Worm (Caenorhabditis elegans) whole organism, young adult: ENCODE results near the gene F56C3.1.

Experiments used
- F39B2.1 ChIP-seq: fragments of 200-800 bp; sonication (Bioruptor generic); IDR thresholded peaks from 2 replicates; pipeline ENCODE4 v1.3.6; 2022; ENCODE audit warnings: missing genetic modification reagents, missing genetic modification characterization, missing compliant biosample characterization
- F52B5.7 ChIP-seq: sonication (generic microtip); optimal IDR thresholded peaks from 2 replicates; lab custom pipeline; 2016; ENCODE audit warnings: mild to moderate bottlenecking, missing genetic modification characterization, missing compliant biosample characterization
- F57A8.1 ChIP-seq: fragments of 200-800 bp; sonication (Bioruptor generic); optimal IDR thresholded peaks from 2 replicates; lab custom pipeline; 2018; ENCODE audit warnings: mild to moderate bottlenecking, missing genetic modification characterization, moderate library complexity, missing compliant biosample characterization
- F57C9.4 ChIP-seq: sonication (generic microtip); optimal IDR thresholded peaks from 2 replicates; lab custom pipeline; 2017; ENCODE audit warnings: mild to moderate bottlenecking, missing genetic modification characterization, missing compliant biosample characterization
- K11D2.4 ChIP-seq: fragments of 200-800 bp; sonication (Bioruptor generic); IDR thresholded peaks from 2 replicates; pipeline ENCODE4 v1.3.6; 2022; ENCODE audit warnings: missing genetic modification reagents, missing genetic modification characterization, missing compliant biosample characterization
- K12H6.12 ChIP-seq: fragments of 200-800 bp; sonication (Bioruptor generic); optimal IDR thresholded peaks from 2 replicates; lab custom pipeline; 2018; ENCODE audit warnings: mild to moderate bottlenecking, missing genetic modification characterization, missing compliant biosample characterization
- T26A5.8 ChIP-seq: sonication (generic microtip); optimal IDR thresholded peaks from 2 replicates; lab custom pipeline; 2016; ENCODE audit warnings: missing genetic modification characterization, missing compliant biosample characterization
- Y53G8AR.9 ChIP-seq: fragments of 200-800 bp; sonication (Bioruptor generic); conservative IDR thresholded peaks from 2 replicates; pipeline ENCODE4 v1.3.6; 2022; ENCODE audit warnings: missing genetic modification reagents, missing genetic modification characterization, missing compliant biosample characterization
- Y56A3A.18 ChIP-seq: fragments of 200-800 bp; sonication (Bioruptor generic); IDR thresholded peaks from 2 replicates; pipeline ENCODE4 v1.3.6; 2022; ENCODE audit warnings: missing genetic modification reagents, missing genetic modification characterization, missing compliant biosample characterization
- Y67H2A.10 ChIP-seq: fragments of 200-800 bp; sonication (Bioruptor generic); conservative IDR thresholded peaks from 2 replicates; pipeline ENCODE4 v1.3.6; 2022; ENCODE audit warnings: missing genetic modification reagents, missing genetic modification characterization, missing compliant biosample characterization
- Y95B8A.8 ChIP-seq: fragments of 200-800 bp; sonication (Bioruptor generic); IDR thresholded peaks from 2 replicates; pipeline ENCODE4 v1.3.6; 2022; ENCODE audit warnings: missing genetic modification reagents, missing genetic modification characterization, missing compliant biosample characterization
- ZK185.1 ChIP-seq: sonication (generic microtip); optimal IDR thresholded peaks from 2 replicates; lab custom pipeline; 2016; ENCODE audit warnings: mild to moderate bottlenecking, missing genetic modification characterization, missing compliant biosample characterization; ENCODE audit not compliant: poor library complexity, severe bottlenecking
- aptf-3 ChIP-seq: fragments of 200-800 bp; sonication (Bioruptor generic); IDR thresholded peaks from 2 replicates; pipeline ENCODE4 v1.3.6; 2022; ENCODE audit warnings: missing genetic modification characterization, missing compliant biosample characterization
- attf-3 ChIP-seq: fragments of 200-800 bp; sonication (Bioruptor generic); conservative IDR thresholded peaks from 2 replicates; pipeline ENCODE4 v1.3.6; 2022; ENCODE audit warnings: missing genetic modification reagents, missing genetic modification characterization, missing compliant biosample characterization
- attf-6 ChIP-seq: fragments of 200-800 bp; sonication (Bioruptor generic); IDR thresholded peaks from 2 replicates; pipeline ENCODE4 v1.3.6; 2022; ENCODE audit warnings: missing genetic modification reagents, missing genetic modification characterization, missing compliant biosample characterization
- bed-2 ChIP-seq: fragments of 200-800 bp; sonication (Bioruptor generic); IDR thresholded peaks from 2 replicates; pipeline ENCODE4 v1.3.6; 2022; ENCODE audit warnings: missing genetic modification reagents, missing genetic modification characterization, missing compliant biosample characterization
- cebp-2 ChIP-seq: fragments of 200-800 bp; sonication (Bioruptor generic); IDR thresholded peaks from 2 replicates; pipeline ENCODE4 v1.3.6; 2022; ENCODE audit warnings: missing genetic modification characterization, missing compliant biosample characterization
- ceh-79 ChIP-seq: sonication (generic microtip); optimal IDR thresholded peaks from 2 replicates; lab custom pipeline; 2017; ENCODE audit warnings: mild to moderate bottlenecking, missing genetic modification characterization, missing compliant biosample characterization
- ceh-91 ChIP-seq: fragments of 200-800 bp; sonication (Bioruptor generic); IDR thresholded peaks from 2 replicates; pipeline ENCODE4 v1.3.6; 2022; ENCODE audit warnings: missing genetic modification reagents, missing genetic modification characterization, missing compliant biosample characterization
- dox-1 ChIP-seq: fragments of 200-800 bp; sonication (Bioruptor generic); IDR thresholded peaks from 2 replicates; pipeline ENCODE4 v1.3.6; 2022; ENCODE audit warnings: missing genetic modification reagents, missing genetic modification characterization, missing compliant biosample characterization
- dpff-1 ChIP-seq: sonication (generic microtip); optimal IDR thresholded peaks from 2 replicates; lab custom pipeline; 2017; ENCODE audit warnings: mild to moderate bottlenecking, missing genetic modification characterization, missing compliant biosample characterization
- egl-44 ChIP-seq: fragments of 200-800 bp; sonication (Bioruptor generic); IDR thresholded peaks from 2 replicates; pipeline ENCODE4 v1.3.6; 2022; ENCODE audit warnings: missing genetic modification reagents, missing genetic modification characterization, missing compliant biosample characterization
- him-1 ChIP-seq: sonication (generic microtip); optimal IDR thresholded peaks from 2 replicates; lab custom pipeline; 2016; ENCODE audit warnings: missing genotype, missing genetic modification reagents, missing genetic modification characterization, missing compliant biosample characterization
- hlh-12 ChIP-seq: sonication (generic microtip); optimal IDR thresholded peaks from 2 replicates; lab custom pipeline; 2016; ENCODE audit warnings: missing genetic modification characterization, missing compliant biosample characterization
- hsf-1 ChIP-seq: fragments of 200-800 bp; sonication (Bioruptor generic); IDR thresholded peaks from 2 replicates; pipeline ENCODE4 v1.3.6; 2022; ENCODE audit warnings: missing genetic modification reagents, missing genetic modification characterization, missing compliant biosample characterization
- let-526 ChIP-seq: fragments of 200-800 bp; sonication (Bioruptor generic); IDR thresholded peaks from 2 replicates; pipeline ENCODE4 v1.3.6; 2022; ENCODE audit warnings: missing genetic modification reagents, missing genetic modification characterization, missing compliant biosample characterization
- let-607 ChIP-seq, 2 experiments: fragments of 200-800 bp in 1 of 2; sonication (Bioruptor generic) in 1 of 2; sonication (generic microtip) in 1 of 2; optimal IDR thresholded peaks; 2 replicates each; lab custom pipeline; 2016 to 2018; ENCODE audit warnings: mild to moderate bottlenecking in 2 of 2, missing compliant biosample characterization in 2 of 2, missing genetic modification characterization in 2 of 2, moderate library complexity in 2 of 2, missing genotype in 1 of 2
- lin-40 ChIP-seq: sonication (generic microtip); optimal IDR thresholded peaks from 2 replicates; lab custom pipeline; 2016; ENCODE audit warnings: missing genetic modification characterization, mild to moderate bottlenecking, missing compliant biosample characterization, missing genotype, missing genetic modification reagents
- madf-10 ChIP-seq: sonication (generic microtip); optimal IDR thresholded peaks from 2 replicates; lab custom pipeline; 2016; ENCODE audit warnings: mild to moderate bottlenecking, missing genetic modification characterization, missing compliant biosample characterization
- madf-8 ChIP-seq: fragments of 200-800 bp; sonication (Bioruptor generic); conservative IDR thresholded peaks from 2 replicates; pipeline ENCODE4 v1.3.6; 2022; ENCODE audit warnings: missing genetic modification reagents, missing genetic modification characterization, missing compliant biosample characterization
- nfya-1 ChIP-seq: sonication (generic microtip); optimal IDR thresholded peaks from 2 replicates; lab custom pipeline; 2017; ENCODE audit warnings: antibody characterized with exemption, missing compliant biosample characterization, missing genetic modification characterization, borderline replicate concordance; ENCODE audit not compliant: insufficient read depth
- nhr-120 ChIP-seq: fragments of 200-800 bp; sonication (Bioruptor generic); IDR thresholded peaks from 2 replicates; pipeline ENCODE4 v1.3.6; 2022; ENCODE audit warnings: missing genetic modification characterization, missing compliant biosample characterization
- nhr-90 ChIP-seq: sonication (generic microtip); optimal IDR thresholded peaks from 2 replicates; lab custom pipeline; 2016; ENCODE audit warnings: missing genotype, mild to moderate bottlenecking, missing genetic modification characterization, missing compliant biosample characterization
- rec-8 ChIP-seq, 2 experiments: sonication (generic microtip); optimal IDR thresholded peaks; 2 replicates each; lab custom pipeline; 2016; ENCODE audit warnings: mild to moderate bottlenecking in 2 of 2, missing genetic modification characterization in 2 of 2, missing genetic modification reagents in 2 of 2, missing genotype in 2 of 2, missing biosample characterization in 1 of 2, missing compliant biosample characterization in 1 of 2, moderate library complexity in 1 of 2
- rpc-1 ChIP-seq, 2 experiments: fragments of 150-350 bp in 1 of 2; sonication (generic microtip) in 1 of 2; optimal IDR thresholded peaks; 2 replicates each; lab custom pipeline; 2014 to 2018; ENCODE audit warnings: missing biosample characterization in 1 of 2, missing genetic modification characterization in 1 of 2, missing genetic modification reagents in 1 of 2, missing genotype in 1 of 2
- snpc-1.1 ChIP-seq: sonication (generic microtip); optimal IDR thresholded peaks from 2 replicates; lab custom pipeline; 2017; ENCODE audit warnings: missing genetic modification characterization, mild to moderate bottlenecking, missing compliant biosample characterization, antibody characterized with exemption, moderate library complexity, missing genotype, missing genetic modification reagents; ENCODE audit not compliant: insufficient read depth
- snpc-1.3 ChIP-seq: sonication (generic microtip); optimal IDR thresholded peaks from 2 replicates; lab custom pipeline; 2017; ENCODE audit warnings: missing genetic modification characterization, mild to moderate bottlenecking, missing compliant biosample characterization, antibody characterized with exemption, moderate library complexity, missing genotype, missing genetic modification reagents; ENCODE audit not compliant: insufficient read depth
- snpc-4 ChIP-seq, 5 experiments: fragments of 150-350 bp in 1 of 5; sonication (generic microtip) in 4 of 5; optimal IDR thresholded peaks; 2 replicates each; lab custom pipeline; 2014 to 2018; ENCODE audit warnings: missing genetic modification characterization in 5 of 5, missing biosample characterization in 3 of 5, antibody characterized with exemption in 2 of 5, mild to moderate bottlenecking in 2 of 5, missing compliant biosample characterization in 2 of 5, missing genotype in 2 of 5, moderate library complexity in 2 of 5, missing genetic modification reagents in 1 of 5
- sptf-2 ChIP-seq: fragments of 200-800 bp; sonication (Bioruptor generic); optimal IDR thresholded peaks from 2 replicates; lab custom pipeline; 2018; ENCODE audit warnings: mild to moderate bottlenecking, missing genetic modification characterization, missing compliant biosample characterization
- tbp1 ChIP-seq: fragments of 200-800 bp; sonication (Bioruptor generic); optimal IDR thresholded peaks from 2 replicates; lab custom pipeline; 2018; ENCODE audit warnings: mild to moderate bottlenecking, missing genetic modification characterization, missing compliant biosample characterization
- tbx-9 ChIP-seq: sonication (generic microtip); optimal IDR thresholded peaks from 2 replicates; lab custom pipeline; 2016; ENCODE audit warnings: borderline replicate concordance, missing genetic modification characterization, inconsistent platforms, missing compliant biosample characterization
- xnd-1 ChIP-seq: sonication (generic microtip); optimal IDR thresholded peaks from 2 replicates; lab custom pipeline; 2016; ENCODE audit warnings: missing genotype, missing genetic modification reagents, missing genetic modification characterization, missing compliant biosample characterization
- ztf-3 ChIP-seq: fragments of 200-800 bp; sonication (Bioruptor generic); optimal IDR thresholded peaks from 2 replicates; lab custom pipeline; 2018; ENCODE audit warnings: mild to moderate bottlenecking, missing genetic modification characterization, missing compliant biosample characterization
- ztf-6 ChIP-seq: fragments of 200-800 bp; sonication (Bioruptor generic); IDR thresholded peaks from 2 replicates; pipeline ENCODE4 v1.3.6; 2022; ENCODE audit warnings: missing genetic modification reagents, missing genetic modification characterization, missing compliant biosample characterization

F56C3.1 gene

DNA sequence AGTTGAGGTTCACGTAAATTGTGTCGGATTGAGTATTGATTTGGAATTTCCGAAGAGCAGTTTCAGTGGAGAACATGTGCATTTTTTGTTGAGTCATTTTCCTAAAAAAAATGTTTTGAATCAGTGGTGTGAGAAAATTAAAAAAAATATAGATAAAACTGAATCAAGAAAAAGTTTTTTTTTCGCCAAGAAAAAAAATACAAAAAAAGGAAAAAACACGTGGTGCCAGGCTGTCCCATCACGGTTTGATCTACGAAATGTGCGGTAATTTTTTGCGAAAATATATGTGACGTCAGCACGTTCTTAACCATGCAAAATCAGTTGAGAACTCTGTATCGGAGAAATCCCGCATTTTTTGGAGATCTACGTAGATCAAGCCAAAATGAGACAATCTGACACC is 6.8 kb downstream of the F56C3.1 start, which contains the start of gene F56C3.9:
TSS of gene F56C3.9 (minus strand) at position 101 of the 400 bp plus-strand sequence.
- TF ChIP-seq dox-1 (GFP tag; lab: Robert Waterston, UW) (no peak), F57A8.1 (GFP tag; lab: Kevin White, UChicago) (no peak), egl-44 (GFP tag; lab: Robert Waterston, UW) (no peak), tbp1 (no peak), bed-2 (GFP tag; lab: Robert Waterston, UW) (no peak), F57C9.4 (no peak), Y56A3A.18 (GFP tag; lab: Robert Waterston, UW) (no peak), tbx-9 (tag; lab: Kevin White, UChicago) (no peak), snpc-1.3 (no peak), ztf-3 (GFP tag; lab: Kevin White, UChicago) (no peak), snpc-1.1 (no peak), snpc-4 (GFP tag; optimal IDR thresholded peaks at IDR 0.05; lab: Kevin White, UChicago) (no peak), snpc-4 (tag; optimal IDR thresholded peaks at IDR 0.05; lab: Kevin White, UChicago) (no peak), xnd-1 (no peak), hsf-1 (GFP tag; lab: Robert Waterston, UW) (no peak), nhr-120 (no peak), F52B5.7 (tag; lab: Kevin White, UChicago) (no peak), attf-3 (GFP tag; lab: Robert Waterston, UW) (no peak), madf-8 (GFP tag; lab: Robert Waterston, UW) (no peak), rec-8 (tag; optimal IDR thresholded peaks at IDR 0.05; lab: Kevin White, UChicago) (no peak)
- TF ChIP-seq, all 124 proteins: peak for 0

DNA sequence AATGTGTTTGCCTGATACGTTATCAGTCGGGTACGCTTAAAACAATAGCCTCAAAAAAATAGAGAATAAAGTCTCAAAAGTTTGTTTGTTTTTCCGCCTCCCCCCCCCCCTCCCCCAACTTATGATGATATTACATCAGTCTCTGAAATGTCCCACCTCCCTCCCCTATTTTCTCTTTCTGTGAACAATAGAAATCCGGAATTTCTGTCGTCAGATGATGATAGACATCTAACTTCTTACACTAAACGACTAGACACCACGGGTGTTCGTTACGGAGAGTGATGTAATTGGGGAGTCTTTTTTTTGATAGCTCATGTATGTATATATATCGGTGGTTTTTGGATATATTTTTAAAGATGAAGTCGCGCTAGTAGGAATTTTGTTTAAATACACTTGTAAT is 7.3 kb downstream of the F56C3.1 start:
- no peak for TF ChIP-seq nfya-1 (tag; lab: Kevin White, UChicago)
- TF ChIP-seq ZK185.1 (tag; lab: Kevin White, UChicago): no peak
- TF ChIP-seq xnd-1: no peak
- TF ChIP-seq madf-10 (tag; lab: Kevin White, UChicago): no peak
- no peak for TF ChIP-seq Y95B8A.8 (GFP tag; lab: Robert Waterston, UW)
- no peak for TF ChIP-seq snpc-1.3
- no peak for TF ChIP-seq bed-2 (GFP tag; lab: Robert Waterston, UW)
- no peak for TF ChIP-seq rpc-1 (optimal IDR thresholded peaks at IDR 0.05; lab: Kevin White, UChicago)
- no peak for TF ChIP-seq rpc-1 (tag; optimal IDR thresholded peaks at IDR 0.05; lab: Kevin White, UChicago)
- no peak for TF ChIP-seq ceh-91
- no peak for TF ChIP-seq F57A8.1 (GFP tag; lab: Kevin White, UChicago)
- TF ChIP-seq ceh-79 (tag; lab: Kevin White, UChicago): no peak

DNA sequence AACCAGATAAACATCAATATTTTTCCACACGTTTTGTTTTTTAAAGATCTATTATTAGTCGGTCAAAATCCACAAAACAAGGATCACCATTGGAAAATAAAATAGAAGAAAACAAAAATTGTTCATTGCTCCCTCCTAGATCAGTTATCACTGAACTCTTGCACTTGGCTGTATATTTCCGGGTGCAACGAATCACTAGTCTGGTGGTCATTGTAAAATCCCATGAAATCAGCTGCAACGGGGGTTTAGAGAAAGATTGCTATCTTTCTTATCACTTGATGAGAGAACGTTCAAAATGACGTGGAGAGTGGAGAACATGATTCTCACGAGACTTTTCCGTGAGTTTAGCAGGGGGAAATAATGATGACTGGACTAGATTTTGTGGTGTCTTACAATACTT is 8.7 kb downstream of the F56C3.1 start:
- TF ChIP-seq aptf-3 (GFP tag; lab: Robert Waterston, UW) (no peak), F39B2.1 (GFP tag; lab: Robert Waterston, UW) (no peak), Y53G8AR.9 (no peak), let-526 (GFP tag; lab: Robert Waterston, UW) (no peak), hsf-1 (GFP tag; lab: Robert Waterston, UW) (no peak), sptf-2 (no peak), Y67H2A.10 (GFP tag; lab: Robert Waterston, UW) (no peak), rpc-1 (optimal IDR thresholded peaks at IDR 0.05; lab: Kevin White, UChicago) (no peak), rpc-1 (tag; optimal IDR thresholded peaks at IDR 0.05; lab: Kevin White, UChicago) (no peak), hlh-12 (tag; lab: Kevin White, UChicago) (no peak), ztf-6 (GFP tag; lab: Robert Waterston, UW) (no peak), K11D2.4 (GFP tag; lab: Robert Waterston, UW) (0 out of 2 replicates have a peak, but pooled peaks have one; percentile 32), dpff-1 (tag; lab: Kevin White, UChicago) (no peak), K12H6.12 (tag; lab: Kevin White, UChicago) (peak; percentile 30), him-1 (no peak), T26A5.8 (tag; lab: Kevin White, UChicago) (no peak), nfya-1 (tag; lab: Kevin White, UChicago) (no peak), let-607 (tag; optimal IDR thresholded peaks at IDR 0.05; lab: Kevin White, UChicago) (no peak), attf-6 (GFP tag; lab: Robert Waterston, UW) (no peak), ztf-3 (GFP tag; lab: Kevin White, UChicago) (no peak), cebp-2 (GFP tag; lab: Robert Waterston, UW) (no peak), lin-40 (tag; lab: Kevin White, UChicago) (peak; percentile 27), nhr-90 (tag; lab: Kevin White, UChicago) (no peak)
